Fruit fly (Drosophila melanogaster) whole organism, embryonic: ENCODE measurements around the gene Ugt35E2.

Experiments used
- Abd-B ChIP-seq: fragments of 200-800 bp; sonication (Bioruptor generic); optimal IDR thresholded peaks from 2 replicates; lab custom pipeline; 2018; ENCODE audit warnings: missing biosample characterization, mild to moderate bottlenecking, missing genetic modification characterization, moderate library complexity
- Aef1 ChIP-seq: fragments of 200-800 bp; sonication (Bioruptor generic); IDR thresholded peaks from 3 replicates; pipeline ENCODE4 v1.3.6; 2022; ENCODE audit warnings: missing biosample characterization, missing genetic modification characterization
- Asciz ChIP-seq: fragments of 200-800 bp; sonication (Bioruptor generic); optimal IDR thresholded peaks from 2 replicates; lab custom pipeline; 2017; ENCODE audit warnings: missing biosample characterization, mild to moderate bottlenecking, missing genetic modification characterization, missing genetic modification reagents
- CG10321 ChIP-seq: fragments of 200-800 bp; sonication (Bioruptor generic); IDR thresholded peaks from 2 replicates; pipeline ENCODE4 v1.3.6; 2022; ENCODE audit warnings: missing biosample characterization, missing genetic modification characterization
- CG11504 ChIP-seq: fragments of 200-800 bp; sonication (Bioruptor generic); optimal IDR thresholded peaks from 3 replicates; lab custom pipeline; 2019; ENCODE audit warnings: missing biosample characterization, mild to moderate bottlenecking, missing genetic modification characterization, moderate library complexity
- CG12071 ChIP-seq: fragments of 200-800 bp; sonication (Bioruptor generic); optimal IDR thresholded peaks from 3 replicates; lab custom pipeline; 2018; ENCODE audit warnings: missing biosample characterization, mild to moderate bottlenecking, missing genetic modification characterization
- CG1233 ChIP-seq: fragments of 200-800 bp; sonication (Bioruptor generic); optimal IDR thresholded peaks from 4 replicates; lab custom pipeline; 2018; ENCODE audit warnings: missing biosample characterization, mild to moderate bottlenecking, missing genetic modification characterization
- CG15269 ChIP-seq: fragments of 200-800 bp; sonication (Bioruptor generic); optimal IDR thresholded peaks from 2 replicates; lab custom pipeline; 2018; ENCODE audit warnings: missing biosample characterization, mild to moderate bottlenecking, missing genetic modification characterization, moderate library complexity
- CG16779 ChIP-seq: fragments of 200-800 bp; sonication (Bioruptor generic); IDR thresholded peaks from 2 replicates; pipeline ENCODE4 v1.3.6; 2022; ENCODE audit warnings: missing biosample characterization, missing genetic modification characterization
- CG17361 ChIP-seq: fragments of 200-800 bp; sonication (Bioruptor generic); IDR thresholded peaks from 3 replicates; pipeline ENCODE4 v1.3.6; 2022; ENCODE audit warnings: missing biosample characterization, missing genetic modification characterization
- CG18764 ChIP-seq: fragments of 200-800 bp; sonication (Bioruptor generic); optimal IDR thresholded peaks from 3 replicates; lab custom pipeline; 2016; ENCODE audit warnings: missing biosample characterization, missing genetic modification characterization
- CG2129 ChIP-seq: fragments of 200-800 bp; sonication (Bioruptor generic); IDR thresholded peaks from 2 replicates; pipeline ENCODE4 v1.3.6; 2022; ENCODE audit warnings: missing biosample characterization, missing genetic modification characterization; ENCODE audit not compliant: partially characterized antibody
- CG33557 ChIP-seq: fragments of 200-800 bp; sonication (Bioruptor generic); optimal IDR thresholded peaks from 2 replicates; lab custom pipeline; 2019; ENCODE audit warnings: missing biosample characterization, mild to moderate bottlenecking, missing genetic modification characterization, moderate library complexity
- CG42726 ChIP-seq: fragments of 200-800 bp; sonication (Bioruptor generic); IDR thresholded peaks from 2 replicates; pipeline ENCODE4 v1.3.6; 2022; ENCODE audit warnings: missing biosample characterization, missing genetic modification characterization; ENCODE audit not compliant: partially characterized antibody
- CG6654 ChIP-seq: fragments of 200-800 bp; sonication (Bioruptor generic); optimal IDR thresholded peaks from 2 replicates; lab custom pipeline; 2017; ENCODE audit warnings: missing biosample characterization, mild to moderate bottlenecking, missing genetic modification characterization
- CG6791 ChIP-seq: fragments of 200-800 bp; sonication (Bioruptor generic); IDR thresholded peaks from 3 replicates; pipeline ENCODE4 v1.3.6; 2022; ENCODE audit warnings: missing biosample characterization, missing genetic modification characterization; ENCODE audit not compliant: partially characterized antibody
- Dll ChIP-seq: fragments of 200-800 bp; sonication (Bioruptor generic); IDR thresholded peaks from 4 replicates; pipeline ENCODE4 v1.3.6; 2022; ENCODE audit warnings: missing biosample characterization, missing genetic modification characterization; ENCODE audit not compliant: partially characterized antibody
- Hmx ChIP-seq: fragments of 200-800 bp; sonication (Bioruptor generic); optimal IDR thresholded peaks from 2 replicates; lab custom pipeline; 2016; ENCODE audit warnings: missing biosample characterization, missing genetic modification characterization
- Lhr ChIP-seq: fragments of 200-800 bp; sonication (Bioruptor generic); optimal IDR thresholded peaks from 3 replicates; lab custom pipeline; 2017; ENCODE audit warnings: mild to moderate bottlenecking, missing biosample characterization, missing genetic modification reagents, missing genetic modification characterization
- Lim3 ChIP-seq: fragments of 200-800 bp; sonication (Bioruptor generic); IDR thresholded peaks from 2 replicates; pipeline ENCODE4 v1.3.6; 2022; ENCODE audit warnings: missing biosample characterization, missing genetic modification characterization
- Med ChIP-seq: fragments of 200-800 bp; sonication (Bioruptor generic); peaks from one replicate; lab custom pipeline; 2016; ENCODE audit warnings: missing biosample characterization, missing genetic modification characterization, mild to moderate bottlenecking, inconsistent platforms, moderate library complexity
- Meics ChIP-seq: fragments of 200-800 bp; sonication (Bioruptor generic); optimal IDR thresholded peaks from 2 replicates; lab custom pipeline; 2017; ENCODE audit warnings: missing biosample characterization, mild to moderate bottlenecking, missing genetic modification characterization
- Mrtf ChIP-seq: fragments of 200-800 bp; sonication (Bioruptor generic); IDR thresholded peaks from 3 replicates; pipeline ENCODE4 v1.3.6; 2022; ENCODE audit warnings: missing biosample characterization, missing genetic modification characterization
- ac ChIP-seq: fragments of 200-800 bp; sonication (Bioruptor generic); optimal IDR thresholded peaks from 3 replicates; lab custom pipeline; 2017; ENCODE audit warnings: missing biosample characterization, mild to moderate bottlenecking, missing genetic modification characterization
- ap ChIP-seq: fragments of 200-800 bp; sonication (Bioruptor generic); IDR thresholded peaks from 2 replicates; pipeline ENCODE4 v1.3.6; 2022; ENCODE audit warnings: missing biosample characterization, missing genetic modification characterization
- cg ChIP-seq: fragments of 200-800 bp; sonication (Bioruptor generic); optimal IDR thresholded peaks from 3 replicates; lab custom pipeline; 2019; ENCODE audit warnings: missing biosample characterization, mild to moderate bottlenecking, missing genetic modification characterization, moderate library complexity
- crc ChIP-seq: fragments of 200-800 bp; sonication (Bioruptor generic); optimal IDR thresholded peaks from 2 replicates; lab custom pipeline; 2016; ENCODE audit warnings: missing biosample characterization, missing genetic modification characterization
- dan ChIP-seq: fragments of 200-800 bp; sonication (Bioruptor generic); IDR thresholded peaks from 2 replicates; pipeline ENCODE4 v1.3.6; 2022; ENCODE audit warnings: missing biosample characterization, missing genetic modification characterization
- danr ChIP-seq: fragments of 200-800 bp; sonication (Bioruptor generic); IDR thresholded peaks from 2 replicates; pipeline ENCODE4 v1.3.6; 2022; ENCODE audit warnings: missing biosample characterization, missing genetic modification characterization
- dmrt99B ChIP-seq: fragments of 200-800 bp; sonication (Bioruptor generic); optimal IDR thresholded peaks from 2 replicates; lab custom pipeline; 2018; ENCODE audit warnings: missing biosample characterization, mild to moderate bottlenecking, missing genetic modification characterization, moderate library complexity
- eyg ChIP-seq: fragments of 200-800 bp; sonication (Bioruptor generic); optimal IDR thresholded peaks from 3 replicates; lab custom pipeline; 2016; ENCODE audit warnings: missing biosample characterization, missing genetic modification characterization
- fd64A ChIP-seq: fragments of 200-800 bp; sonication (Bioruptor generic); optimal IDR thresholded peaks from 3 replicates; lab custom pipeline; 2018; ENCODE audit warnings: missing biosample characterization, mild to moderate bottlenecking, missing genetic modification characterization
- ftz-f1 ChIP-seq: fragments of 200-800 bp; sonication (Bioruptor generic); optimal IDR thresholded peaks from 2 replicates; lab custom pipeline; 2016; ENCODE audit warnings: missing biosample characterization, missing genetic modification characterization
- grau ChIP-seq: fragments of 200-800 bp; optimal IDR thresholded peaks from 3 replicates; lab custom pipeline; 2019; ENCODE audit warnings: missing biosample characterization, mild to moderate bottlenecking, missing genetic modification characterization, moderate library complexity
- jing ChIP-seq: fragments of 200-800 bp; sonication (Bioruptor generic); optimal IDR thresholded peaks from 2 replicates; lab custom pipeline; 2018; ENCODE audit warnings: missing biosample characterization, mild to moderate bottlenecking, missing genetic modification characterization
- klu ChIP-seq: fragments of 200-800 bp; sonication (Bioruptor generic); IDR thresholded peaks from 2 replicates; pipeline ENCODE4 v1.3.6; 2022; ENCODE audit warnings: missing biosample characterization, missing genetic modification characterization
- knrl ChIP-seq: fragments of 200-800 bp; sonication (Bioruptor generic); IDR thresholded peaks from 3 replicates; pipeline ENCODE4 v1.3.6; 2022; ENCODE audit warnings: missing biosample characterization, missing genetic modification characterization; ENCODE audit not compliant: partially characterized antibody
- nau ChIP-seq: fragments of 200-800 bp; sonication (Bioruptor generic); optimal IDR thresholded peaks from 3 replicates; lab custom pipeline; 2017; ENCODE audit warnings: missing biosample characterization, mild to moderate bottlenecking, missing genetic modification characterization, missing genetic modification reagents
- odd ChIP-seq: fragments of 200-800 bp; sonication (Bioruptor generic); optimal IDR thresholded peaks from 2 replicates; lab custom pipeline; 2017; ENCODE audit warnings: missing biosample characterization, mild to moderate bottlenecking, missing genetic modification characterization
- org-1 ChIP-seq: fragments of 200-800 bp; sonication (Bioruptor generic); optimal IDR thresholded peaks from 2 replicates; lab custom pipeline; 2017; ENCODE audit warnings: missing biosample characterization, missing genetic modification characterization
- pfk ChIP-seq: fragments of 200-800 bp; sonication (Bioruptor generic); optimal IDR thresholded peaks from 2 replicates; lab custom pipeline; 2018; ENCODE audit warnings: missing biosample characterization, mild to moderate bottlenecking, missing genetic modification characterization, moderate library complexity
- pnt ChIP-seq: fragments of 200-800 bp; sonication (Bioruptor generic); optimal IDR thresholded peaks from 3 replicates; lab custom pipeline; 2016; ENCODE audit warnings: missing biosample characterization, missing genetic modification characterization
- repo ChIP-seq: fragments of 200-800 bp; sonication (Bioruptor generic); optimal IDR thresholded peaks from 2 replicates; lab custom pipeline; 2016; ENCODE audit warnings: missing biosample characterization, missing genetic modification characterization
- row ChIP-seq: fragments of 200-800 bp; sonication (Bioruptor generic); IDR thresholded peaks from 3 replicates; pipeline ENCODE4 v1.3.6; 2022; ENCODE audit warnings: missing biosample characterization, missing genetic modification characterization
- sc ChIP-seq, 3 experiments: fragments of >200 bp in 2 of 3; fragments of 200-800 bp in 1 of 3; sonication (Bioruptor generic) in 1 of 3; optimal IDR thresholded peaks; 2 replicates in 2 of 3; 3 replicates in 1 of 3; lab custom pipeline; 2017; ENCODE audit warnings: mild to moderate bottlenecking in 1 of 3, missing biosample characterization in 1 of 3, missing genetic modification characterization in 1 of 3, missing genetic modification reagents in 1 of 3
- tin ChIP-seq: fragments of 200-800 bp; sonication (Bioruptor generic); optimal IDR thresholded peaks from 3 replicates; lab custom pipeline; 2016; ENCODE audit warnings: missing biosample characterization, missing genetic modification characterization
- ttk ChIP-seq: fragments of 200-800 bp; sonication (Bioruptor generic); IDR thresholded peaks from 2 replicates; pipeline ENCODE4 v2.1.2; 2022; ENCODE audit warnings: missing biosample characterization, missing genetic modification characterization
- zfh2 ChIP-seq: fragments of 200-800 bp; sonication (Bioruptor generic); optimal IDR thresholded peaks from 2 replicates; lab custom pipeline; 2016; ENCODE audit warnings: missing biosample characterization, missing genetic modification characterization

Gene Ugt35E2

DNA sequence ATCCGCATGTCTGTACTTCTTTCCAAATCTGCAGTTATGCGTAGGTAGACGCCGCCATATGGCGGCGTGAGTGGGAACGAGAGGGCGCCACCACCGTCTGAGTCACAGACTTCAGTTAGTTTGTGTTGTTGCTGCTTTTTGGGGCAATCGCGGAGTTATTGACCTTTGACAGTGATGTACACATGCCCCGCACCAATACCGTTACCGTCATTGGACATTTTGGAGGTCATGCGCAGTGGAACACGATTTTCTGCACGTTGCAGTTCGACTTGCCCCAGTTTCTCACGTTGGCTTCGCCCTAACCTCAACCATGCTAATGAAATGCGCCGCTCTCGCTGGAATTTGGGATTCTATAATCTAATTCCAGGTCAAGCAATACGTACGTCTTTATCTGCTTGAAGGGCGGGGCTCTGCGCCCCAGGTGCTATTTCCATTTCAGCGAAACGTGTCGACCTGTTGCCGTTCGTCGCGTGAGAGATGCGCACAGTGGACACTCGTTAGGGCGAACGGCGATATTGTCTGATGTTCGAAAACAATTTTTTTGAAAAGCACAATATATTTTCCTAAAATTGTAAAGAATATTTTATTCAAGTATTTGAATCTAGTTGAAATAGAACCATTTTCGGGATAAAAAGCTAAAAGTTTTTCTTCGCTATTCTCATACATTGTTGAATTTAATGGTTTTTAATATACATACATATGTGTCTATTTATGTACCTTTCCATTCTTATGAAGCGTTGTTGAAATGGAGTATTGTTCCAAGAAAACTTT is 43.7 kb upstream of the Ugt35E2 start (continued):
- TF ChIP-seq odd (GFP tag; lab: Kevin White, UChicago), result no peak
- peak; percentile 70 for TF ChIP-seq CG15269 (tag; lab: Kevin White, UChicago)
- TF ChIP-seq fd64A (GFP tag; lab: Kevin White, UChicago), result no peak
- peak; percentile 74 for TF ChIP-seq dmrt99B (tag; lab: Kevin White, UChicago)
- TF ChIP-seq crc (GFP tag; lab: Kevin White, UChicago), result peak; percentile 41
- TF ChIP-seq pfk (GFP tag; lab: Kevin White, UChicago), result no peak
- TF ChIP-seq repo, result peak; percentile 51
- peak; percentile 73 for TF ChIP-seq Asciz (GFP tag; lab: Kevin White, UChicago)
- TF ChIP-seq ftz-f1 (GFP tag; lab: Kevin White, UChicago), result peak; percentile 60
- TF ChIP-seq Lim3, result 0 out of 2 replicates have a peak, but pooled peaks have one; percentile 7
- TF ChIP-seq ac (GFP tag; lab: Kevin White, UChicago), result no peak
- no peak for TF ChIP-seq CG2129 (GFP tag; lab: Robert Waterston, UW)
- peak; percentile 60 for TF ChIP-seq klu (GFP tag; lab: Robert Waterston, UW)
- no peak for TF ChIP-seq CG42726
- TF ChIP-seq CG17361 (GFP tag; lab: Robert Waterston, UW), result peak; percentile 66
- peak; percentile 64 for TF ChIP-seq Mrtf
- TF ChIP-seq tin (GFP tag; lab: Kevin White, UChicago), result peak; percentile 73
- TF ChIP-seq pnt (GFP tag; lab: Kevin White, UChicago), result peak; percentile 63
- peak; percentile 5; the same call in 1 of the 2 replicates for TF ChIP-seq CG10321 (GFP tag; lab: Robert Waterston, UW)
- peak; percentile 23 for TF ChIP-seq cg (GFP tag; lab: Kevin White, UChicago)
- TF ChIP-seq Hmx (GFP tag; lab: Kevin White, UChicago), result no peak
- TF ChIP-seq Abd-B (GFP tag; lab: Kevin White, UChicago), result peak; percentile 76
- peak; percentile 81 for TF ChIP-seq zfh2 (GFP tag; lab: Kevin White, UChicago)
- TF ChIP-seq sc (optimal IDR thresholded peaks at IDR 0.05; lab: Kevin White, UChicago), result no peak
- peak; percentile 12 for TF ChIP-seq sc (GFP tag; optimal IDR thresholded peaks at IDR 0.05; lab: Kevin White, UChicago)
- peak; percentile 12 for TF ChIP-seq nau
- no peak for TF ChIP-seq jing (GFP tag; lab: Kevin White, UChicago)
- TF ChIP-seq CG16779 (GFP tag; lab: Robert Waterston, UW), result peak; percentile 77
- TF ChIP-seq grau (tag; lab: Kevin White, UChicago), result peak; percentile 97
- no peak for TF ChIP-seq danr (GFP tag; lab: Robert Waterston, UW)
- peak; percentile 76 for TF ChIP-seq Meics (GFP tag; lab: Kevin White, UChicago)
- peak; percentile 73 for TF ChIP-seq CG11504
- TF ChIP-seq CG18764 (GFP tag; lab: Kevin White, UChicago), result peak; percentile 44
- TF ChIP-seq Lhr (GFP tag; lab: Kevin White, UChicago), result no peak
- peak; percentile 96 for TF ChIP-seq row (GFP tag; lab: Robert Waterston, UW)
- TF ChIP-seq CG6791 (GFP tag; lab: Robert Waterston, UW), result 0 out of 3 replicates have a peak, but pooled peaks have one; percentile 41
- TF ChIP-seq eyg, result peak; percentile 29
- TF ChIP-seq org-1 (GFP tag; lab: Kevin White, UChicago), result peak; percentile 6
- TF ChIP-seq dan (GFP tag; lab: Robert Waterston, UW), result no peak
- TF ChIP-seq CG33557 (GFP tag; lab: Kevin White, UChicago), result peak; percentile 27
- peak; percentile 95 for TF ChIP-seq Med (GFP tag; lab: Kevin White, UChicago)
- peak; percentile 66; the same call in 2 of the 3 replicates for TF ChIP-seq Aef1
- TF ChIP-seq CG1233, result peak; percentile 56
- TF ChIP-seq ttk, result peak; percentile 65
- TF ChIP-seq ap (GFP tag; lab: Robert Waterston, UW), result peak; percentile 39; the same call in 1 of the 2 replicates
- 0 out of 4 replicates have a peak, but pooled peaks have one; percentile 20 for TF ChIP-seq Dll (GFP tag; lab: Robert Waterston, UW)
- TF ChIP-seq CG12071 (GFP tag; lab: Kevin White, UChicago), result peak; percentile 58
- TF ChIP-seq knrl (GFP tag; lab: Robert Waterston, UW), result 0 out of 3 replicates have a peak, but pooled peaks have one; percentile 13
- TF ChIP-seq CG6654 (GFP tag; lab: Kevin White, UChicago), result peak; percentile 19
